Worm (Caenorhabditis elegans): ENCODE results near the gene C42C1.9.

DNA sequence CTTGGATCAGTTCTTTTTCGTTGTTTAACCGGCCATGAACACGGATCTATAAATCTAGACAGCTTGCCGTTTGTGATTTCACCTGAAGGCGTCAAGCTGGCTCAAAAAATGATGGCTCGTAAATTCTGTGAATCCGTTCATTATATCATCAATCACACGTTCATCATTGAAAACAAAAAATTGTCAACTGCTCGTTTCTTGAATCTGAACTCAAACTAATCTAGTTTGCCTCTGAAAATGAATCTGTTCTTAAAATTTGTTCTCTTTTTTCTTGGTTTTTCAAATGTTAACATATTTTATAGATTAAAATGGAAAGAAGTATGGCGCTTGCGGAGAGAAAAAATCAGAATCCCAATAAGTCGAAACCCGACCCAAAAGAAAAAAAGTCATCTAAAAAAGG, 1.5 kb downstream of the C42C1.9 start, which contains the start of gene C42C1.8:
- no peak for TF ChIP-seq lin-39 (tag; optimal IDR thresholded peaks at IDR 0.05)
- TF ChIP-seq nhr-77 (tag; optimal IDR thresholded peaks at IDR 0.05), result no peak
- no peak for TF ChIP-seq fos-1 (tag; optimal IDR thresholded peaks at IDR 0.05)
- TF ChIP-seq nhr-12 (tag; optimal IDR thresholded peaks at IDR 0.05), result no peak
- no peak for TF ChIP-seq egl-27 (tag; optimal IDR thresholded peaks at IDR 0.05)
- no peak for TF ChIP-seq pqm-1 (tag; optimal IDR thresholded peaks at IDR 0.05)
- TF ChIP-seq hmg-11 (tag; optimal IDR thresholded peaks at IDR 0.05), result no peak
- no peak for TF ChIP-seq pha-4 (tag; optimal IDR thresholded peaks at IDR 0.05)
- no peak for TF ChIP-seq lin-15B (tag; optimal IDR thresholded peaks at IDR 0.05)
- TF ChIP-seq aly-2 (tag; optimal IDR thresholded peaks at IDR 0.05), result no peak
- no peak for TF ChIP-seq ceh-16 (tag; optimal IDR thresholded peaks at IDR 0.05)
- TF ChIP-seq nhr-28 (tag; optimal IDR thresholded peaks at IDR 0.05), result no peak
- no peak for TF ChIP-seq ztf-4 (tag; optimal IDR thresholded peaks at IDR 0.05)
